Worm (Caenorhabditis elegans): ENCODE results near the gene srg-34.

DNA sequence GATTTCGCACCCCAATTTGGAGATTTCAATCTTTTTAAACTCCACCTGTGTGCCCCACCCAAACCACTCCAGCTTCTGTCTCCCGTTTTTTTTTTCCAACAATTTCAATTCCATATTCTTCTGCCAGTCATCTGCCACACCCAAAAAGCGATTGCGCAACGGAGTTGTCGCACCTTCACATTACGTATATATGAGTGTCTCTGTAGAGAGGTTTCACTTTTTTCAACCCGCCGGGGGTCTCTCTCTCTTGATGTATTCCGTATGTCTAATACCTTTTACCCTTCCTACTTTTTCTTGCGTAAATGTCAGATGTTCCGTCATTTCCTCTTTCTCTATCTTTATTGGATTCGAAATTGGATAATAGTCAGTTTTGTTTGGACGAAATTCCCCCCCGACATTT is 22.3 kb upstream of the srg-34 start:
- TF ChIP-seq tra-4 (tag; optimal IDR thresholded peaks at IDR 0.05) (no peak), hmg-4 (GFP tag; optimal IDR thresholded peaks at IDR 0.05) (no peak), ama-1 (optimal IDR thresholded peaks at IDR 0.05) (no peak), pes-1 (GFP tag; IDR thresholded peaks at IDR 0.05) (no peak), flt-1 (GFP tag; IDR thresholded peaks at IDR 0.05) (no peak), B0310.2 (tag; optimal IDR thresholded peaks at IDR 0.05) (no peak), F13C5.2 (tag; optimal IDR thresholded peaks at IDR 0.05) (no peak), hnd-1 (tag; optimal IDR thresholded peaks at IDR 0.05) (no peak), ceh-36 (tag; optimal IDR thresholded peaks at IDR 0.05) (no peak), tbx-11 (GFP tag; IDR thresholded peaks at IDR 0.05) (no peak), aly-1 (tag; optimal IDR thresholded peaks at IDR 0.05) (no peak)

Data from whole organism, early embryonic.